Worm (Caenorhabditis elegans): ENCODE results near the gene M151.2.

DNA sequence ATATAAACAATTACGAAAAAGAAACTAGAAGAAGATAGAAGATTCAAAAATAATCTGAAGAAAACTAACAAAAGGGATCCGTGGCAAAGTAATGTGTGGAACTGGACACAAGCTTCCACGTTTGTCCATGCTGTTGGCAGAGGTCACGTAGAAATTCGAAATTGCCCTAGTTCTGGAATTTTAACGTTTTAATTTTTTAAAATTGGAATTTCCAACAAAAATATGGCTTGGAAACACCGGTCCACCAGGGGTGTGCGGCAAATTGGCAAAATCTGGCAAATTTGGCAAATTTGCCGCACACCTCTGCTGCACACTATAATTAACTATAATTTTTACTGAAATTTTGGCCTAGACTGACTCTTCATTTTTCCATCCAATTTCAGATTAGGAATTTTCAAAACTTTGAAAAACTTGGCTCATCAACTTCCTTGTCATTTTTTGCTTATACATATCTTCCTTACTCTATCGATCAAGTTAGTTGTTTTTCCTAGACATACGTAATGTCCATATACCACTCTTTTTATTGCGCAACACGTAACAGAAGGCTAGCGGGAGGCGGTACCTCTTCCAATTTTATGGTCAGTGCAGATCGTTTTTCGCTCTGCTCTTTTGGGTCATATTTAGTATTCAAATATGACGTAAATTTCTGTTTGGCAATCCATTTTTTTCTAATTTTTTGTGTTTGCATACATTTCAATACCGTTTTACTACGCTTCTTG, 50.6 kb downstream of the M151.2 start, which contains the start of gene F19B10.10:
- TF ChIP-seq ztf-4 (tag; optimal IDR thresholded peaks at IDR 0.05) = no peak
- TF ChIP-seq unc-62 (GFP tag; optimal IDR thresholded peaks at IDR 0.05) = no peak
- TF ChIP-seq mdl-1 (tag; optimal IDR thresholded peaks at IDR 0.05) = no peak
- TF ChIP-seq nhr-12 (tag; optimal IDR thresholded peaks at IDR 0.05) = no peak
- no peak for TF ChIP-seq nhr-77 (tag; optimal IDR thresholded peaks at IDR 0.05)
- no peak for TF ChIP-seq nhr-10 (tag; optimal IDR thresholded peaks at IDR 0.05)
- no peak for TF ChIP-seq nhr-237 (tag; optimal IDR thresholded peaks at IDR 0.05)
- TF ChIP-seq fos-1 (tag; optimal IDR thresholded peaks at IDR 0.05) = no peak
- no peak for TF ChIP-seq ceh-82 (tag; optimal IDR thresholded peaks at IDR 0.05)
- TF ChIP-seq elt-3 (tag; optimal IDR thresholded peaks at IDR 0.05) = no peak
- TF ChIP-seq C34F6.9 (tag; optimal IDR thresholded peaks at IDR 0.05) = no peak
- TF ChIP-seq nhr-11 (tag; optimal IDR thresholded peaks at IDR 0.05) = no peak
- no peak for TF ChIP-seq zag-1 (tag; optimal IDR thresholded peaks at IDR 0.05)
- TF ChIP-seq skn-1 (tag; optimal IDR thresholded peaks at IDR 0.05) = no peak
